Fruit fly (Drosophila melanogaster): ENCODE results near the gene mub.

Gene mub

dm6 chr3L:21954474-21955321 is 110.1 kb downstream of the mub start, which contains the start of gene CG7458 (continued):
- TF ChIP-seq Dbx (GFP tag; IDR thresholded peaks at IDR 0.05) (0 out of 3 replicates have a peak, but pooled peaks have one; percentile 25), CG7745 (tag; optimal IDR thresholded peaks at IDR 0.05) (no peak), CG10543 (GFP tag; optimal IDR thresholded peaks at IDR 0.05) (peak; percentile 78), vvl (GFP tag; IDR thresholded peaks at IDR 0.05) (peak; percentile 56; the same call in 1 of the 2 replicates), CG30403 (GFP tag; optimal IDR thresholded peaks at IDR 0.05) (peak; percentile 67), emc (GFP tag; optimal IDR thresholded peaks at IDR 0.05) (peak; percentile 34), CG9215 (GFP tag; IDR thresholded peaks at IDR 0.05) (peak; percentile 45; the same call in 1 of the 2 replicates), Camta (GFP tag; optimal IDR thresholded peaks at IDR 0.05) (peak; percentile 47), ase (GFP tag; IDR thresholded peaks at IDR 0.05) (no peak), Xrp1 (GFP tag; IDR thresholded peaks at IDR 0.05) (peak; percentile 59; the same call in 1 of the 2 replicates), esg (GFP tag; conservative IDR thresholded peaks at IDR 0.05) (0 out of 2 replicates have a peak, but pooled peaks have one; percentile 13), zfh2 (GFP tag; optimal IDR thresholded peaks at IDR 0.05) (peak; percentile 15), CG13894 (tag; optimal IDR thresholded peaks at IDR 0.05) (no peak), HLH4C (GFP tag; IDR thresholded peaks at IDR 0.05; ENCODE audit: partially characterized antibody) (peak; percentile 27; the same call in 1 of the 3 replicates), btn (GFP tag; optimal IDR thresholded peaks at IDR 0.05) (peak; percentile 23), CG10565 (GFP tag; optimal IDR thresholded peaks at IDR 0.05) (no peak), Max (GFP tag; optimal IDR thresholded peaks at IDR 0.05) (peak; percentile 27), CG3995 (GFP tag; optimal IDR thresholded peaks at IDR 0.05) (no peak), D19A (tag; optimal IDR thresholded peaks at IDR 0.05) (peak; percentile 43), CG12744 (GFP tag; optimal IDR thresholded peaks at IDR 0.05) (peak; percentile 14), salm (tag; optimal IDR thresholded peaks at IDR 0.05) (no peak), chif (GFP tag; optimal IDR thresholded peaks at IDR 0.05) (peak; percentile 31 to 49), CG8924 (tag; optimal IDR thresholded peaks at IDR 0.05) (peak; percentile 66), fd64A (GFP tag; optimal IDR thresholded peaks at IDR 0.05) (no peak), Rfx (GFP tag; IDR thresholded peaks at IDR 0.05) (peak; percentile 41; the same call in 1 of the 2 replicates), MTF-1 (GFP tag; optimal IDR thresholded peaks at IDR 0.05; ENCODE audit: borderline replicate concordance) (peak; percentile 36), CG2199 (GFP tag; IDR thresholded peaks at IDR 0.05) (no peak), pan (optimal IDR thresholded peaks at IDR 0.05) (no peak), pan (GFP tag; optimal IDR thresholded peaks at IDR 0.05 in 1 of 2, IDR thresholded peaks at IDR 0.05 in 1 of 2) (no peak), CG2875 (GFP tag; optimal IDR thresholded peaks at IDR 0.05) (no peak), pb (GFP tag; optimal IDR thresholded peaks at IDR 0.05) (peak; percentile 21), Six4 (GFP tag; optimal IDR thresholded peaks at IDR 0.05) (peak; percentile 29), CHES-1-like (GFP tag; optimal IDR thresholded peaks at IDR 0.05) (peak; percentile 59), CG1233 (GFP tag; optimal IDR thresholded peaks at IDR 0.05) (peak; percentile 35), CG10274 (GFP tag; optimal IDR thresholded peaks at IDR 0.05) (peak; percentile 35), CG10147 (GFP tag; optimal IDR thresholded peaks at IDR 0.05) (no peak), CG3281 (GFP tag; optimal IDR thresholded peaks at IDR 0.05) (peak; percentile 73), CG18011 (GFP tag; optimal IDR thresholded peaks at IDR 0.05) (peak; percentile 11), Hey (tag; optimal IDR thresholded peaks at IDR 0.05) (peak; percentile 30), D (optimal IDR thresholded peaks at IDR 0.05) (no peak), D (GFP tag; optimal IDR thresholded peaks at IDR 0.05) (peak; percentile 59), CG10267 (tag; optimal IDR thresholded peaks at IDR 0.05) (peak; percentile 17), Sox100B (GFP tag; optimal IDR thresholded peaks at IDR 0.05) (peak; percentile 69), CG10462 (GFP tag; optimal IDR thresholded peaks at IDR 0.05) (peak; percentile 1), CG1647 (GFP tag; optimal IDR thresholded peaks at IDR 0.05) (peak; percentile 33), Ssrp (tag; optimal IDR thresholded peaks at IDR 0.05) (peak; percentile 44), wor (GFP tag; IDR thresholded peaks at IDR 0.05) (peak; percentile 12; the same call in 1 of the 2 replicates), shn (GFP tag; optimal IDR thresholded peaks at IDR 0.05) (peak; percentile 15), dmrt99B (tag; optimal IDR thresholded peaks at IDR 0.05) (peak; percentile 61)

Measured in whole organism, embryonic.